Worm (Caenorhabditis elegans) whole organism, L4/young adult: ENCODE data around the gene lgx-1.

Experiments
- W03F9.2 ChIP-seq: fragments of 150-350 bp; optimal IDR thresholded peaks from 2 replicates; lab custom pipeline; 2014; ENCODE audit warnings: missing biosample characterization, missing genetic modification characterization
- dao-5 ChIP-seq: sonication (generic microtip); optimal IDR thresholded peaks from 2 replicates; lab custom pipeline; 2016; ENCODE audit warnings: missing genotype, missing genetic modification characterization, moderate library complexity, missing compliant biosample characterization
- him-1 ChIP-seq: sonication (generic microtip); optimal IDR thresholded peaks from 2 replicates; lab custom pipeline; 2016; ENCODE audit warnings: missing genotype, missing genetic modification reagents, missing genetic modification characterization, missing compliant biosample characterization

DNA sequence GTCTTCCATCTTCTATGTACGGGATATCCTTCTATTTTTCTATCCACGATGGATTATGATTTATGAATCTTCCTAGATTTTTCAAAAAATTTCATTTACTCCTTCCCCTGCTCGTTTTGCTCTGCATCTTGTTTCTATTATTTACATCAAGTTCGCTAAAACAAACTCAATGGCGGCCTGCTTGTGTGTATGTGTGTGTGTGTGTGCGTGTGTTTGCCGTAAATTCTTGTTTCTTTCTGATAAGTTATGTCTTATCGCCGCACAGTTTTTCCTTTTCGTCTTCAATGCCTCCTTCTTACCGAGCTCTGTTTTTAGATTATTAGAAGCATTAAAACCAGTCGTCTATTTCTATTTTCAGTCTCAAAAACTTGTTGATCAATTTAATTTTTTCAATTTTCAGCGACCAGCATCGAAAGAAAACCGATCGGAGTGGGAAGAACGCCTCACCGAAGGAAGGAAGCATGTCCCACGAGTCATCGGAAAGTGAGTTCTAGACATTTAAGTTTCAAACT is 59.0 kb downstream of the lgx-1 start, which contains the start of gene dlg-1:
- TF ChIP-seq him-1 (no peak), W03F9.2 (tag; lab: Kevin White, UChicago) (no peak), dao-5 (tag; lab: Kevin White, UChicago) (no peak)
